Fruit fly (Drosophila melanogaster) whole organism: ENCODE results near the gene NimB2.

Experiments
- CG8478 ChIP-seq: fragments of >200 bp; optimal IDR thresholded peaks from 2 replicates; lab custom pipeline; 2018; ENCODE audit warnings: inconsistent platforms
- pan ChIP-seq: fragments of >200 bp; optimal IDR thresholded peaks from 2 replicates; lab custom pipeline; 2017
- psq ChIP-seq: fragments of >200 bp; optimal IDR thresholded peaks from 2 replicates; lab custom pipeline; 2017
- usp ChIP-seq: fragments of >200 bp; optimal IDR thresholded peaks from 2 replicates; lab custom pipeline; 2017; ENCODE audit warnings: missing biosample characterization, missing genetic modification characterization, mixed read lengths

dm6 chr2L:13925699-13926098, 41.1 kb downstream of the NimB2 start:
- TF ChIP-seq psq (lab: Kevin White, UChicago) (no peak), CG8478 (lab: Kevin White, UChicago) (no peak), usp (no peak), pan (lab: Kevin White, UChicago) (no peak)
